Worm (Caenorhabditis elegans) whole organism, dauer: Measurements from ENCODE around the gene W09G12.7.

Experiments
- unc-62 ChIP-seq: sonication (generic microtip); optimal IDR thresholded peaks from 2 replicates; lab custom pipeline; 2017; ENCODE audit warnings: missing biosample characterization, missing genetic modification reagents, missing genetic modification characterization

Gene W09G12.7

ce11 chrIV:1266138-1266537 lies 37.3 kb downstream of the W09G12.7 start:
- TF ChIP-seq unc-62: no peak

ce11 chrIV:1266724-1267123 lies 37.8 kb downstream of the W09G12.7 start, which contains the start of gene clec-170:
Gene clec-170 (plus strand): TSS chrIV:1266866.
- TF ChIP-seq unc-62: no peak

- no peak for TF ChIP-seq unc-62
Measured at ce11 chrIV:1274583-1274982, 45.7 kb downstream of the W09G12.7 start, which contains the start of gene C09E9.1. Gene C09E9.1 (plus strand): TSS chrIV:1274868.

ce11 chrIV:1275910-1276309 lies 47.0 kb downstream of the W09G12.7 start:
- no peak for TF ChIP-seq unc-62

- TF ChIP-seq unc-62: no peak
Measured at ce11 chrIV:1277067-1277466, 48.2 kb downstream of the W09G12.7 start.

- TF ChIP-seq unc-62: no peak
Measured at ce11 chrIV:1278945-1279344, 50.1 kb downstream of the W09G12.7 start.
